Worm (Caenorhabditis elegans) whole organism, L1 larva: ENCODE measurements around the gene cpd-2.

ENCODE experiments used
- blmp-1 ChIP-seq: fragments of 150-350 bp; optimal IDR thresholded peaks from 2 replicates; lab custom pipeline; 2014; ENCODE audit warnings: missing biosample characterization, missing genetic modification characterization
- ceh-82 ChIP-seq, 3 experiments: fragments of 150-350 bp in 1 of 3; sonication (generic microtip) in 2 of 3; optimal IDR thresholded peaks; 2 replicates each; lab custom pipeline; 2014 to 2017; ENCODE audit warnings: missing biosample characterization in 3 of 3, missing genetic modification characterization in 3 of 3
- ceh-90 ChIP-seq: sonication (generic microtip); optimal IDR thresholded peaks from 2 replicates; lab custom pipeline; 2016; ENCODE audit warnings: missing genetic modification characterization, missing compliant biosample characterization
- ces-1 ChIP-seq: fragments of 150-350 bp; optimal IDR thresholded peaks from 2 replicates; lab custom pipeline; 2014; ENCODE audit warnings: missing biosample characterization, missing genetic modification reagents, missing genetic modification characterization
- efl-1 ChIP-seq, 4 experiments: fragments of 150-350 bp; optimal IDR thresholded peaks in 3 of 4; peaks in 1 of 4; 1 replicate in 1 of 4; 2 replicates in 3 of 4; lab custom pipeline; 2014; ENCODE audit warnings: missing biosample characterization in 2 of 4, missing genetic modification characterization in 2 of 4, missing genetic modification reagents in 2 of 4
- isw-1 ChIP-seq: fragments of 200-800 bp; sonication (Bioruptor generic); IDR thresholded peaks from 2 replicates; pipeline ENCODE4 v1.3.6; 2022; ENCODE audit warnings: missing genetic modification characterization, missing compliant biosample characterization
- nhr-90 ChIP-seq: sonication (generic microtip); optimal IDR thresholded peaks from 2 replicates; lab custom pipeline; 2016; ENCODE audit warnings: mild to moderate bottlenecking, missing genetic modification characterization, missing compliant biosample characterization; ENCODE audit not compliant: poor library complexity
- unc-130 ChIP-seq: fragments of 150-350 bp; optimal IDR thresholded peaks from 2 replicates; lab custom pipeline; 2017; ENCODE audit warnings: missing biosample characterization, missing genetic modification characterization, inconsistent platforms
- unc-86 ChIP-seq: sonication (generic microtip); optimal IDR thresholded peaks from 2 replicates; lab custom pipeline; 2016; ENCODE audit warnings: missing genetic modification characterization, missing compliant biosample characterization

DNA sequence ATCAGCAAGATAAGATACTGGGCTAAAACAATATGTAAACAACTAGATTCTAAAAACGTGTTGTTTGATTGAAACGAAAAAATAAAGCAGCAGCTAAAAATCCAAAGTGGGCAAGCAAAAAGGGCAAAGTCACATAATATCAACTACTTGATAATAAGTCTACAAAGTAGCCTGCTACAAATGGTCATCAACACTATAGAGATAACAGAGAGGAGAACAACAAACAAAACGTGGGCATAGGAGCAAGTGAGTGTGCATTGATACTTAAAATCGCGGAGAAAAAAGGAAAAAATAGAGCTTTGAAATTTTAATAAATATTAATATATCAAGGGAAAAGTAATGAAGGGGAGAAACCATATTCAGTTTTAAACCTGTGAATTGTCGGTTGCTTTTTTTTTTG, 7.9 kb upstream of the cpd-2 start:
- no peak for TF ChIP-seq ceh-82 (tag; optimal IDR thresholded peaks at IDR 0.05; lab: Kevin White, UChicago)
- TF ChIP-seq blmp-1 (tag; lab: Kevin White, UChicago), result no peak
- TF ChIP-seq unc-130 (tag; lab: Kevin White, UChicago), result no peak
- TF ChIP-seq nhr-90 (tag; lab: Kevin White, UChicago), result no peak
- TF ChIP-seq ces-1 (GFP tag; lab: Kevin White, UChicago), result no peak
- no peak for TF ChIP-seq unc-86
- TF ChIP-seq isw-1, result no peak
- TF ChIP-seq efl-1 (optimal IDR thresholded peaks at IDR 0.05; lab: Kevin White, UChicago), result no peak
- TF ChIP-seq efl-1 (GFP tag; optimal IDR thresholded peaks at IDR 0.05 in 1 of 2; lab: Kevin White, UChicago), result no peak
- TF ChIP-seq ceh-90 (tag; lab: Kevin White, UChicago), result no peak
